Worm (Caenorhabditis elegans) whole organism, late embryonic: Measurements from ENCODE around the gene emc-3.

Experiments
- F13H6.1 ChIP-seq: sonication (generic microtip); optimal IDR thresholded peaks from 2 replicates; lab custom pipeline; 2016; ENCODE audit warnings: missing genetic modification characterization, missing compliant biosample characterization
- ceh-14 ChIP-seq: sonication (generic microtip); optimal IDR thresholded peaks from 2 replicates; lab custom pipeline; 2016; ENCODE audit warnings: missing genotype, missing genetic modification characterization, missing compliant biosample characterization
- che-1 ChIP-seq: sonication (generic microtip); optimal IDR thresholded peaks from 2 replicates; lab custom pipeline; 2016; ENCODE audit warnings: mild to moderate bottlenecking, missing genetic modification characterization, missing compliant biosample characterization
- fkh-6 ChIP-seq: sonication (generic microtip); optimal IDR thresholded peaks from 2 replicates; lab custom pipeline; 2016; ENCODE audit warnings: missing genetic modification characterization, missing compliant biosample characterization
- gmeb-2 ChIP-seq: sonication (generic microtip); optimal IDR thresholded peaks from 2 replicates; lab custom pipeline; 2016; ENCODE audit warnings: missing genetic modification characterization, inconsistent platforms, missing compliant biosample characterization
- hlh-13 ChIP-seq: fragments of 200-800 bp; sonication (Bioruptor generic); optimal IDR thresholded peaks from 2 replicates; lab custom pipeline; 2018; ENCODE audit warnings: mild to moderate bottlenecking, missing genetic modification characterization, missing compliant biosample characterization
- pqm-1 ChIP-seq: sonication (generic microtip); optimal IDR thresholded peaks from 2 replicates; lab custom pipeline; 2016; ENCODE audit warnings: missing genetic modification characterization, missing compliant biosample characterization

DNA sequence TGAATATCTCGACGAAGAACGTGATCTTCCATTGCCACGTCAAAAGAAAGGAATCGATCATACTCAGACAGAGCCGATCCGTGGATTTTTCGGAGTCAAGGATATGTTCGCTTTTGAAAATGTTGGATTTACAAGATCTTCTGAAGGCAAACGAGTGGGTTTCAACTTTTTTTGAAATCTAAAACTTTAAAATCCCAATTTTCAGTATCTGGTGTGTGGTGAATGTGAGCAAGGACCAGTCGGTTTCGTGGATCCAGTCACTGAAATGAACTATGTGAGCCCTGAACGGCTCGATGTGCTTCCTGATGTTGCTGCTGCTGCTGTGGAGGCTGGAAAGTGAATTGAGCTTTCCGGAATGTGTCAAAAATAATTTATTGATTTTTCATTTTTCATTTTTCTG, 5.2 kb upstream of the emc-3 start, which contains the start of gene lsm-3:
- TF ChIP-seq pqm-1 (tag; lab: Kevin White, UChicago) (no peak), fkh-6 (tag; lab: Kevin White, UChicago) (no peak), ceh-14 (no peak), gmeb-2 (no peak), hlh-13 (no peak), che-1 (tag; lab: Kevin White, UChicago) (no peak), F13H6.1 (tag; lab: Kevin White, UChicago) (no peak)
